Worm (Caenorhabditis elegans) whole organism, L4 larva: Measurements from ENCODE around the gene F11A5.18.

ENCODE experiments used
- D1046.2 ChIP-seq: fragments of 200-800 bp; sonication (Bioruptor generic); IDR thresholded peaks from 2 replicates; pipeline ENCODE4 v1.3.6; 2022; ENCODE audit warnings: missing genetic modification characterization, missing compliant biosample characterization
- F49E8.2 ChIP-seq: sonication (generic microtip); optimal IDR thresholded peaks from 2 replicates; lab custom pipeline; 2016; ENCODE audit warnings: missing compliant biosample characterization, mild to moderate bottlenecking, missing genetic modification characterization, borderline replicate concordance
- T26A8.4 ChIP-seq: fragments of 200-800 bp; sonication (Bioruptor generic); IDR thresholded peaks from 2 replicates; pipeline ENCODE4 v1.3.6; 2022; ENCODE audit warnings: missing genetic modification characterization, missing compliant biosample characterization
- Y105C5A.15 ChIP-seq: fragments of 200-800 bp; sonication (Bioruptor generic); IDR thresholded peaks from 2 replicates; pipeline ENCODE4 v1.3.6; 2022; ENCODE audit warnings: missing genetic modification characterization, missing compliant biosample characterization
- ZK337.2 ChIP-seq: fragments of 200-800 bp; sonication (Bioruptor generic); IDR thresholded peaks from 2 replicates; pipeline ENCODE4 v1.3.6; 2022; ENCODE audit warnings: missing genetic modification reagents, missing genetic modification characterization, missing compliant biosample characterization
- aha-1 ChIP-seq: fragments of 150-350 bp; peaks from one replicate; lab custom pipeline; 2014; ENCODE audit warnings: missing biosample characterization, missing genetic modification characterization
- aly-2 ChIP-seq: sonication (generic microtip); optimal IDR thresholded peaks from 2 replicates; lab custom pipeline; 2018; ENCODE audit warnings: missing biosample characterization, missing genetic modification characterization
- attf-4 ChIP-seq: sonication (generic microtip); optimal IDR thresholded peaks from 3 replicates; lab custom pipeline; 2017; ENCODE audit warnings: missing biosample characterization, missing genetic modification characterization
- ceh-82 ChIP-seq: sonication (generic microtip); optimal IDR thresholded peaks from 2 replicates; lab custom pipeline; 2017; ENCODE audit warnings: missing biosample characterization, missing genetic modification characterization
- ces-1 ChIP-seq: fragments of 150-350 bp; sonication (generic microtip); optimal IDR thresholded peaks from 4 replicates; lab custom pipeline; 2014; ENCODE audit warnings: missing biosample characterization, missing genetic modification reagents, missing genetic modification characterization
- cey-2 ChIP-seq: sonication (generic microtip); optimal IDR thresholded peaks from 3 replicates; lab custom pipeline; 2017; ENCODE audit warnings: missing genetic modification characterization, mild to moderate bottlenecking, missing compliant biosample characterization, antibody characterized with exemption, borderline replicate concordance; ENCODE audit not compliant: insufficient read depth
- ctbp-1 ChIP-seq: fragments of 200-800 bp; sonication (Bioruptor generic); IDR thresholded peaks from 2 replicates; pipeline ENCODE4 v1.3.6; 2022; ENCODE audit warnings: missing genetic modification reagents, missing genetic modification characterization, missing compliant biosample characterization
- daf-8 ChIP-seq: fragments of 200-800 bp; sonication (Bioruptor generic); IDR thresholded peaks from 2 replicates; pipeline ENCODE4 v1.3.6; 2022; ENCODE audit warnings: missing genetic modification characterization, missing compliant biosample characterization
- duxl-1 ChIP-seq: sonication (generic microtip); optimal IDR thresholded peaks from 2 replicates; lab custom pipeline; 2016; ENCODE audit warnings: mild to moderate bottlenecking, missing genetic modification characterization, moderate library complexity, missing compliant biosample characterization; ENCODE audit not compliant: poor library complexity
- egl-43 ChIP-seq: fragments of 200-800 bp; sonication (Bioruptor generic); IDR thresholded peaks from 2 replicates; pipeline ENCODE4 v1.3.6; 2022; ENCODE audit warnings: missing genetic modification reagents, missing genetic modification characterization, missing compliant biosample characterization
- hif-1 ChIP-seq, 2 experiments: sonication (generic microtip); optimal IDR thresholded peaks; 2 replicates each; lab custom pipeline; 2016 to 2017; ENCODE audit warnings: missing compliant biosample characterization in 2 of 2, missing genetic modification characterization in 2 of 2, missing genetic modification reagents in 2 of 2, missing genotype in 2 of 2, mild to moderate bottlenecking in 1 of 2
- hlh-30 ChIP-seq: sonication (generic microtip); optimal IDR thresholded peaks from 2 replicates; lab custom pipeline; 2017; ENCODE audit warnings: antibody characterized with exemption, mild to moderate bottlenecking, missing genetic modification characterization, missing compliant biosample characterization; ENCODE audit not compliant: insufficient read depth
- lin-1 ChIP-seq: fragments of 200-800 bp; sonication (Bioruptor generic); IDR thresholded peaks from 2 replicates; pipeline ENCODE4 v1.3.6; 2022; ENCODE audit warnings: missing genetic modification reagents, missing genetic modification characterization, missing compliant biosample characterization
- lin-29 ChIP-seq: fragments of 200-800 bp; sonication (Bioruptor generic); IDR thresholded peaks from 2 replicates; pipeline ENCODE4 v1.3.6; 2022; ENCODE audit warnings: missing genetic modification reagents, missing genetic modification characterization, missing compliant biosample characterization
- lin-39 ChIP-seq: fragments of 150-350 bp; optimal IDR thresholded peaks from 2 replicates; lab custom pipeline; 2014; ENCODE audit warnings: missing biosample characterization, missing genetic modification reagents, missing genetic modification characterization
- lsy-2 ChIP-seq, 2 experiments: fragments of 150-350 bp in 1 of 2; sonication (generic microtip) in 1 of 2; optimal IDR thresholded peaks; 2 replicates each; lab custom pipeline; 2014 to 2017; ENCODE audit warnings: missing biosample characterization in 2 of 2, missing genetic modification characterization in 2 of 2
- madf-9 ChIP-seq: fragments of 200-800 bp; sonication (Bioruptor generic); conservative IDR thresholded peaks from 2 replicates; pipeline ENCODE4 v1.3.6; 2022; ENCODE audit warnings: missing genetic modification reagents, missing genetic modification characterization, missing compliant biosample characterization
- mdl-1 ChIP-seq, 2 experiments: fragments of 150-350 bp in 1 of 2; sonication (generic microtip) in 1 of 2; optimal IDR thresholded peaks; 2 replicates each; lab custom pipeline; 2014 to 2017; ENCODE audit warnings: missing biosample characterization in 2 of 2, missing genetic modification characterization in 2 of 2
- mes-2 ChIP-seq: sonication (generic microtip); optimal IDR thresholded peaks from 2 replicates; lab custom pipeline; 2016; ENCODE audit warnings: missing genotype, mild to moderate bottlenecking, missing genetic modification characterization, missing compliant biosample characterization; ENCODE audit not compliant: poor library complexity, severe bottlenecking
- nhr-111 ChIP-seq: fragments of 200-800 bp; sonication (Bioruptor generic); optimal IDR thresholded peaks from 2 replicates; lab custom pipeline; 2018; ENCODE audit warnings: mild to moderate bottlenecking, missing genetic modification characterization, missing compliant biosample characterization
- nhr-237 ChIP-seq: sonication (generic microtip); optimal IDR thresholded peaks from 2 replicates; lab custom pipeline; 2017; ENCODE audit warnings: missing biosample characterization, missing genetic modification characterization
- nhr-41 ChIP-seq: fragments of 200-800 bp; sonication (Bioruptor generic); IDR thresholded peaks from 2 replicates; pipeline ENCODE4 v1.3.6; 2022; ENCODE audit warnings: missing genetic modification reagents, missing genetic modification characterization, missing compliant biosample characterization
- nhr-76 ChIP-seq: fragments of 150-350 bp; optimal IDR thresholded peaks from 2 replicates; lab custom pipeline; 2014; ENCODE audit warnings: missing biosample characterization, missing genetic modification characterization
- php-3 ChIP-seq: fragments of 200-800 bp; sonication (Bioruptor generic); IDR thresholded peaks from 2 replicates; pipeline ENCODE4 v1.3.6; 2022; ENCODE audit warnings: missing genetic modification reagents, missing genetic modification characterization, missing compliant biosample characterization
- sdz-12 ChIP-seq: fragments of 200-800 bp; sonication (Bioruptor generic); optimal IDR thresholded peaks from 2 replicates; lab custom pipeline; 2018; ENCODE audit warnings: mild to moderate bottlenecking, missing genetic modification characterization, missing compliant biosample characterization
- snpc-4 ChIP-seq: fragments of 150-350 bp; optimal IDR thresholded peaks from 2 replicates; lab custom pipeline; 2014; ENCODE audit warnings: missing biosample characterization, missing genetic modification characterization
- tag-97 ChIP-seq: fragments of 200-800 bp; sonication (Bioruptor generic); IDR thresholded peaks from 2 replicates; pipeline ENCODE4 v1.3.6; 2022; ENCODE audit warnings: missing genetic modification characterization, missing compliant biosample characterization
- tra-1 ChIP-seq: fragments of 200-800 bp; sonication (Bioruptor generic); IDR thresholded peaks from 2 replicates; pipeline ENCODE4 v1.3.6; 2022; ENCODE audit warnings: missing genetic modification reagents, missing genetic modification characterization, missing compliant biosample characterization
- zfp-3 ChIP-seq: fragments of 200-800 bp; sonication (Bioruptor generic); conservative IDR thresholded peaks from 2 replicates; pipeline ENCODE4 v1.3.6; 2022; ENCODE audit warnings: missing genetic modification reagents, missing genetic modification characterization, missing compliant biosample characterization
- zip-11 ChIP-seq: fragments of 200-800 bp; sonication (Bioruptor generic); IDR thresholded peaks from 2 replicates; pipeline ENCODE4 v1.3.6; 2022; ENCODE audit warnings: missing genetic modification characterization, missing compliant biosample characterization
- ztf-7 ChIP-seq: fragments of 150-350 bp; optimal IDR thresholded peaks from 2 replicates; lab custom pipeline; 2014; ENCODE audit warnings: missing biosample characterization, missing genetic modification characterization

F11A5.18 gene

ce11 chrV:16235135-16235534, 32.4 kb downstream of the F11A5.18 start, which contains the start of gene F21H7.3:
Gene F21H7.3 (minus strand): TSS chrV:16235235.
- TF ChIP-seq cey-2 (no peak), T26A8.4 (GFP tag; lab: Robert Waterston, UW) (no peak), egl-43 (GFP tag; lab: Robert Waterston, UW) (no peak), attf-4 (tag; lab: Kevin White, UChicago) (no peak), hlh-30 (no peak), ZK337.2 (GFP tag; lab: Robert Waterston, UW) (no peak), tag-97 (GFP tag; lab: Robert Waterston, UW) (no peak), lin-29 (no peak), zfp-3 (no peak), ces-1 (GFP tag; lab: Kevin White, UChicago) (no peak)

- TF ChIP-seq aly-2 (no peak), aha-1 (peak; percentile 65)
These were observed 32.9 kb downstream of the F11A5.18 start, which contains the start of gene srh-98 for ce11 chrV:16235647-16236046. Gene srh-98 (minus strand): TSS chrV:16235747.

ce11 chrV:16237223-16237622, 34.5 kb downstream of the F11A5.18 start, which contains the start of gene F21H7.5:
Gene F21H7.5 (plus strand): TSS chrV:16237523.
- TF ChIP-seq zip-11, result no peak
- no peak for TF ChIP-seq tra-1
- TF ChIP-seq Y105C5A.15 (GFP tag; lab: Robert Waterston, UW), result no peak
- no peak for TF ChIP-seq F49E8.2 (tag; lab: Kevin White, UChicago)
- no peak for TF ChIP-seq lin-1 (GFP tag; lab: Robert Waterston, UW)
- TF ChIP-seq nhr-41 (GFP tag; lab: Robert Waterston, UW), result no peak
- TF ChIP-seq duxl-1 (tag; lab: Kevin White, UChicago), result no peak
- no peak for TF ChIP-seq lin-39
- no peak for TF ChIP-seq nhr-237 (tag; lab: Kevin White, UChicago)

ce11 chrV:16244078-16244477, 41.4 kb downstream of the F11A5.18 start, which contains the start of gene srh-104:
Gene srh-104 (minus strand): TSS chrV:16244178.
- TF ChIP-seq ceh-82 (no peak), ctbp-1 (no peak), D1046.2 (GFP tag; lab: Robert Waterston, UW) (no peak), mdl-1 (tag; optimal IDR thresholded peaks at IDR 0.05; lab: Kevin White, UChicago) (no peak), madf-9 (GFP tag; lab: Robert Waterston, UW) (no peak), nhr-111 (no peak), mes-2 (tag; lab: Kevin White, UChicago) (no peak), snpc-4 (tag; lab: Kevin White, UChicago) (no peak), tag-97 (GFP tag; lab: Robert Waterston, UW) (no peak), ztf-7 (tag; lab: Kevin White, UChicago) (no peak), lsy-2 (tag; optimal IDR thresholded peaks at IDR 0.05; lab: Kevin White, UChicago) (no peak), daf-8 (GFP tag; lab: Robert Waterston, UW) (no peak), sdz-12 (no peak), hif-1 (tag; optimal IDR thresholded peaks at IDR 0.05; lab: Kevin White, UChicago) (no peak), php-3 (no peak), aha-1 (no peak), nhr-76 (tag; lab: Kevin White, UChicago) (no peak)
